Worm (Caenorhabditis elegans) whole organism, L1 larva: ENCODE data around the gene msra-1.

Source experiments
- blmp-1 ChIP-seq: fragments of 150-350 bp; optimal IDR thresholded peaks from 2 replicates; lab custom pipeline; 2014; ENCODE audit warnings: missing biosample characterization, missing genetic modification characterization
- elt-2 ChIP-seq: sonication (generic microtip); optimal IDR thresholded peaks from 2 replicates; lab custom pipeline; 2016; ENCODE audit warnings: missing genetic modification characterization, mild to moderate bottlenecking, inconsistent platforms, missing compliant biosample characterization, missing genetic modification reagents
- elt-3 ChIP-seq, 6 experiments: fragments of 150-350 bp in 1 of 6; sonication (generic microtip); optimal IDR thresholded peaks; 2 replicates each; lab custom pipeline; 2017 to 2018; ENCODE audit warnings: missing biosample characterization in 6 of 6, missing genetic modification characterization in 6 of 6, inconsistent platforms in 1 of 6
- hlh-4 ChIP-seq: sonication (generic microtip); optimal IDR thresholded peaks from 2 replicates; lab custom pipeline; 2016; ENCODE audit warnings: mild to moderate bottlenecking, missing genetic modification characterization, missing compliant biosample characterization
- lsy-2 ChIP-seq, 2 experiments: fragments of 150-350 bp; optimal IDR thresholded peaks; 2 replicates each; lab custom pipeline; 2014; ENCODE audit warnings: missing biosample characterization in 2 of 2, missing genetic modification characterization in 2 of 2
- nhr-11 ChIP-seq: fragments of 150-350 bp; optimal IDR thresholded peaks from 2 replicates; lab custom pipeline; 2014; ENCODE audit warnings: missing biosample characterization, missing genetic modification characterization
- nhr-28 ChIP-seq: fragments of 150-350 bp; optimal IDR thresholded peaks from 2 replicates; lab custom pipeline; 2014; ENCODE audit warnings: missing biosample characterization, missing genetic modification characterization
- rnt-1 ChIP-seq: sonication (generic microtip); optimal IDR thresholded peaks from 2 replicates; lab custom pipeline; 2016; ENCODE audit warnings: mild to moderate bottlenecking, missing genetic modification characterization, moderate library complexity, missing compliant biosample characterization
- sox-4 ChIP-seq: sonication (generic microtip); optimal IDR thresholded peaks from 2 replicates; lab custom pipeline; 2016; ENCODE audit warnings: missing genetic modification characterization, missing compliant biosample characterization
- sptf-1 ChIP-seq: fragments of 150-350 bp; optimal IDR thresholded peaks from 2 replicates; lab custom pipeline; 2014; ENCODE audit warnings: missing biosample characterization, missing genetic modification characterization
- tbx-2 ChIP-seq: sonication (generic microtip); optimal IDR thresholded peaks from 2 replicates; lab custom pipeline; 2016; ENCODE audit warnings: missing genetic modification characterization, missing compliant biosample characterization
- unc-130 ChIP-seq: fragments of 150-350 bp; optimal IDR thresholded peaks from 2 replicates; lab custom pipeline; 2017; ENCODE audit warnings: missing biosample characterization, missing genetic modification characterization, inconsistent platforms
- ztf-4 ChIP-seq: fragments of 150-350 bp; optimal IDR thresholded peaks from 2 replicates; lab custom pipeline; 2014; ENCODE audit warnings: missing biosample characterization, missing genetic modification characterization

DNA sequence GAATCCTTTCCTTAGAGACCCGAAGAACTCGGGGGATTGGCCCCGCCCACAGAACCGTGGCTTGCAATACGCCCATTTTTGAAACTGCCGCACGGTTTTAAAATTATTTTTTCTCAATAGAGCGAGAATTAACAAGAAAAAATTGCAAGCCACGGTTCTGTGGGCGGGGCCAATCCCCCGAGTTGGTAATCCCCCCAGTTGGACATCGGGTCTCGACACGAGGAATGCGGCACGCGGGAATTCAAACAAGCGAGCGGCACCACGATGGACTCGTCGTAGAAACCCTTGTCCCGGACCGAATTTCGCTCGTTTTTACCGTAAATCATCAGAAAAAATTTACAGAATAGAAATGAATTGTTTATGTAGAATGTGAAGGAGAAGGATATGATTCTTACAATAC, 10.8 kb downstream of the msra-1 start:
- TF ChIP-seq unc-130 (tag; lab: Kevin White, UChicago) (no peak), lsy-2 (tag; optimal IDR thresholded peaks at IDR 0.05; lab: Kevin White, UChicago) (no peak), elt-3 (tag; optimal IDR thresholded peaks at IDR 0.05; lab: Kevin White, UChicago) (no peak), sptf-1 (tag; lab: Kevin White, UChicago) (no peak), tbx-2 (no peak), ztf-4 (tag; lab: Kevin White, UChicago) (no peak), nhr-28 (tag; lab: Kevin White, UChicago) (no peak), hlh-4 (tag; lab: Kevin White, UChicago) (no peak), blmp-1 (tag; lab: Kevin White, UChicago) (no peak), rnt-1 (tag; lab: Kevin White, UChicago) (no peak), nhr-11 (tag; lab: Kevin White, UChicago) (no peak), elt-2 (tag; lab: Kevin White, UChicago) (no peak), sox-4 (tag; lab: Kevin White, UChicago) (no peak)
